Fruit fly (Drosophila melanogaster) whole organism, wandering third instar larva: ENCODE data around the gene CG11893.

Experiments used
- Abd-B ChIP-seq: fragments of >200 bp; optimal IDR thresholded peaks from 2 replicates; lab custom pipeline; 2017; ENCODE audit warnings: missing biosample characterization, missing genetic modification characterization
- Dfd ChIP-seq: fragments of >200 bp; optimal IDR thresholded peaks from 2 replicates; lab custom pipeline; 2017; ENCODE audit warnings: missing biosample characterization, missing genetic modification characterization
- Dif ChIP-seq: fragments of 200-275, 200-300 bp; sonication (Bioruptor generic); optimal IDR thresholded peaks from 2 replicates; lab custom pipeline; 2018; ENCODE audit warnings: missing biosample characterization, missing genetic modification characterization; ENCODE audit not compliant: partially characterized antibody
- Hnf4 ChIP-seq: fragments of 200-800 bp; sonication (Bioruptor generic); optimal IDR thresholded peaks from 2 replicates; lab custom pipeline; 2016; ENCODE audit warnings: missing biosample characterization, mild to moderate bottlenecking, missing genetic modification characterization
- Hr78 ChIP-seq: fragments of >200 bp; optimal IDR thresholded peaks from 2 replicates; lab custom pipeline; 2017; ENCODE audit warnings: missing biosample characterization, missing genetic modification characterization
- Myc ChIP-seq: fragments of >200 bp; optimal IDR thresholded peaks from 2 replicates; lab custom pipeline; 2017
- Sp1 ChIP-seq: fragments of 200-800 bp; sonication (Bioruptor generic); optimal IDR thresholded peaks from 3 replicates; lab custom pipeline; 2019; ENCODE audit warnings: missing biosample characterization, mild to moderate bottlenecking, missing genetic modification characterization, moderate library complexity
- dmrt93B ChIP-seq: fragments of 200-800 bp; sonication (Bioruptor generic); optimal IDR thresholded peaks from 2 replicates; lab custom pipeline; 2018; ENCODE audit warnings: missing biosample characterization, mild to moderate bottlenecking, missing genetic modification characterization
- lola ChIP-seq: fragments of >200 bp; optimal IDR thresholded peaks from 2 replicates; lab custom pipeline; 2017; ENCODE audit warnings: missing biosample characterization, missing genetic modification characterization
- psq ChIP-seq: fragments of 200-800 bp; sonication (Bioruptor generic); optimal IDR thresholded peaks from 3 replicates; lab custom pipeline; 2017; ENCODE audit warnings: missing biosample characterization, mild to moderate bottlenecking, missing genetic modification characterization, moderate library complexity
- rgr ChIP-seq: fragments of 200-800 bp; sonication (Bioruptor generic); optimal IDR thresholded peaks from 3 replicates; lab custom pipeline; 2016; ENCODE audit warnings: missing biosample characterization, mild to moderate bottlenecking, missing genetic modification characterization
- sage ChIP-seq: fragments of 200-800 bp; sonication (Bioruptor generic); optimal IDR thresholded peaks from 2 replicates; lab custom pipeline; 2016; ENCODE audit warnings: missing biosample characterization, mild to moderate bottlenecking, missing genetic modification characterization
- tai ChIP-seq: sonication (Bioruptor generic); optimal IDR thresholded peaks from 2 replicates; lab custom pipeline; 2016; ENCODE audit warnings: missing biosample characterization, missing genetic modification characterization

DNA sequence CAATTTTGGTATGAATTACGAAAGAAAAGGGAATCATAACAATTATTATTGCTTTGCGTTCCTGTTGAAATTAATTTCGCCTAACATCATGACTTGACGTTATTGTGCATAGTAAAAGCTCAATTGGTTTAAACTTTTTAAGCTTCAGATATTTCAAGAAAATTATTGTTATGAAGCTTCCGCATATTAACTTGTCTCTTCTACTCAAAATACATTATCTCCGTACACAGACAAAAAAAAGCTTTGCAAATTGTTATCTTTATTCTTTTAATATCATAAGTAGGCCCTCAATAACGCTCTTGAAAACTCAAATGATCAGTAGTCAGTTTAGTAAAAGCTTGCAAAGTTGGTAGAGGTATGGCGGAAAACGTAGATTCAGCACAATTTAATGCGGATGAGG, 2.6 kb upstream of the CG11893 start, which contains the start of gene CG13658:
- TF ChIP-seq Abd-B (no peak), Dif (GFP tag; lab: Kevin White, UChicago) (no peak), Dfd (GFP tag; lab: Kevin White, UChicago) (no peak), lola (no peak), tai (GFP tag; lab: Kevin White, UChicago) (no peak), Hr78 (GFP tag; lab: Kevin White, UChicago) (no peak), psq (GFP tag; lab: Kevin White, UChicago) (no peak), Hnf4 (no peak), rgr (GFP tag; lab: Kevin White, UChicago) (no peak), Myc (lab: Kevin White, UChicago) (no peak), sage (GFP tag; lab: Kevin White, UChicago) (no peak), Sp1 (GFP tag; lab: Kevin White, UChicago) (no peak), dmrt93B (no peak)
